Worm (Caenorhabditis elegans) whole organism, L4 larva: ENCODE measurements around the gene C06H5.14.

Source experiments
- D1046.2 ChIP-seq: fragments of 200-800 bp; sonication (Bioruptor generic); IDR thresholded peaks from 2 replicates; pipeline ENCODE4 v1.3.6; 2022; ENCODE audit warnings: missing genetic modification characterization, missing compliant biosample characterization
- F26F4.8 ChIP-seq: fragments of 200-800 bp; sonication (Bioruptor generic); conservative IDR thresholded peaks from 2 replicates; pipeline ENCODE4 v1.3.6; 2022; ENCODE audit warnings: missing genetic modification characterization, missing compliant biosample characterization
- dve-1 ChIP-seq: sonication (generic microtip); optimal IDR thresholded peaks from 2 replicates; lab custom pipeline; 2017; ENCODE audit warnings: antibody characterized with exemption, mild to moderate bottlenecking, missing genetic modification characterization, missing compliant biosample characterization; ENCODE audit not compliant: insufficient read depth
- fos-1 ChIP-seq: fragments of 150-350 bp; optimal IDR thresholded peaks from 2 replicates; lab custom pipeline; 2014; ENCODE audit warnings: missing biosample characterization, missing genetic modification characterization
- jun-1 ChIP-seq: fragments of 150-350 bp; optimal IDR thresholded peaks from 2 replicates; lab custom pipeline; 2014; ENCODE audit warnings: missing biosample characterization, missing genetic modification reagents, missing genetic modification characterization
- nhr-10 ChIP-seq: fragments of 150-350 bp; optimal IDR thresholded peaks from 2 replicates; lab custom pipeline; 2014; ENCODE audit warnings: missing biosample characterization, missing genetic modification characterization
- nhr-76 ChIP-seq: fragments of 150-350 bp; optimal IDR thresholded peaks from 2 replicates; lab custom pipeline; 2014; ENCODE audit warnings: missing biosample characterization, missing genetic modification characterization
- skn-1 ChIP-seq: fragments of 150-350 bp; optimal IDR thresholded peaks from 2 replicates; lab custom pipeline; 2014; ENCODE audit warnings: missing biosample characterization, missing genetic modification characterization
- unc-39 ChIP-seq: sonication (generic microtip); optimal IDR thresholded peaks from 2 replicates; lab custom pipeline; 2017; ENCODE audit warnings: missing biosample characterization, missing genetic modification characterization

ce11 chrV:17905765-17906164 is 1.8 kb downstream of the C06H5.14 start:
- TF ChIP-seq jun-1 (tag; lab: Kevin White, UChicago): no peak
- no peak for TF ChIP-seq nhr-10 (tag; lab: Kevin White, UChicago)
- no peak for TF ChIP-seq nhr-76 (tag; lab: Kevin White, UChicago)
- TF ChIP-seq dve-1 (tag; lab: Kevin White, UChicago): no peak
- no peak for TF ChIP-seq unc-39 (tag; lab: Kevin White, UChicago)
- TF ChIP-seq fos-1 (tag; lab: Kevin White, UChicago): no peak
- TF ChIP-seq D1046.2: no peak
- no peak for TF ChIP-seq F26F4.8
- TF ChIP-seq skn-1 (tag; lab: Kevin White, UChicago): no peak
